Worm (Caenorhabditis elegans) whole organism, young adult: Measurements from ENCODE around the gene C28H8.5.
A peak's percentile ranks its signal among the peaks of the same experiment; 100 is the strongest.

Source experiments
- B0019.2 ChIP-seq: fragments of 200-800 bp; sonication (Bioruptor generic); conservative IDR thresholded peaks from 2 replicates; pipeline ENCODE4 v1.3.6; 2022; ENCODE audit warnings: missing genetic modification reagents, missing genetic modification characterization, missing compliant biosample characterization
- B0035.1 ChIP-seq: sonication (generic microtip); optimal IDR thresholded peaks from 2 replicates; lab custom pipeline; 2016; ENCODE audit warnings: missing genetic modification characterization, mild to moderate bottlenecking, missing compliant biosample characterization, missing genotype, missing genetic modification reagents
- B0261.1 ChIP-seq: sonication (generic microtip); optimal IDR thresholded peaks from 2 replicates; lab custom pipeline; 2016; ENCODE audit warnings: mild to moderate bottlenecking, missing genetic modification characterization, moderate library complexity, missing compliant biosample characterization
- C17E4.6 ChIP-seq: fragments of 200-800 bp; sonication (Bioruptor generic); IDR thresholded peaks from 2 replicates; pipeline ENCODE4 v1.3.6; 2022; ENCODE audit warnings: missing genetic modification reagents, missing genetic modification characterization, missing compliant biosample characterization
- F37B4.10 ChIP-seq: fragments of 200-800 bp; sonication (Bioruptor generic); IDR thresholded peaks from 2 replicates; pipeline ENCODE4 v1.3.6; 2022; ENCODE audit warnings: missing genetic modification characterization, missing compliant biosample characterization
- F39B2.1 ChIP-seq: fragments of 200-800 bp; sonication (Bioruptor generic); IDR thresholded peaks from 2 replicates; pipeline ENCODE4 v1.3.6; 2022; ENCODE audit warnings: missing genetic modification reagents, missing genetic modification characterization, missing compliant biosample characterization
- F49E8.2 ChIP-seq: sonication (generic microtip); optimal IDR thresholded peaks from 3 replicates; lab custom pipeline; 2017; ENCODE audit warnings: missing genetic modification characterization, mild to moderate bottlenecking, missing compliant biosample characterization, antibody characterized with exemption, moderate library complexity; ENCODE audit not compliant: insufficient read depth
- F52B5.7 ChIP-seq: sonication (generic microtip); optimal IDR thresholded peaks from 2 replicates; lab custom pipeline; 2016; ENCODE audit warnings: mild to moderate bottlenecking, missing genetic modification characterization, missing compliant biosample characterization
- T26A5.8 ChIP-seq: sonication (generic microtip); optimal IDR thresholded peaks from 2 replicates; lab custom pipeline; 2016; ENCODE audit warnings: missing genetic modification characterization, missing compliant biosample characterization
- Y53G8AR.9 ChIP-seq: fragments of 200-800 bp; sonication (Bioruptor generic); conservative IDR thresholded peaks from 2 replicates; pipeline ENCODE4 v1.3.6; 2022; ENCODE audit warnings: missing genetic modification reagents, missing genetic modification characterization, missing compliant biosample characterization
- akir-1 ChIP-seq: fragments of 200-800 bp; sonication (Bioruptor generic); optimal IDR thresholded peaks from 2 replicates; lab custom pipeline; 2018; ENCODE audit warnings: mild to moderate bottlenecking, missing genetic modification characterization, moderate library complexity, missing compliant biosample characterization
- atf-7 ChIP-seq: sonication (generic microtip); optimal IDR thresholded peaks from 2 replicates; lab custom pipeline; 2017; ENCODE audit warnings: mild to moderate bottlenecking, missing genetic modification characterization, missing compliant biosample characterization
- bed-1 ChIP-seq: fragments of 200-800 bp; sonication (Bioruptor generic); IDR thresholded peaks from 2 replicates; pipeline ENCODE4 v1.3.6; 2022; ENCODE audit warnings: missing genetic modification reagents, missing genetic modification characterization, missing compliant biosample characterization
- cebp-2 ChIP-seq: fragments of 200-800 bp; sonication (Bioruptor generic); IDR thresholded peaks from 2 replicates; pipeline ENCODE4 v1.3.6; 2022; ENCODE audit warnings: missing genetic modification characterization, missing compliant biosample characterization
- ceh-100 ChIP-seq: fragments of 200-800 bp; sonication (Bioruptor generic); IDR thresholded peaks from 2 replicates; pipeline ENCODE4 v1.3.6; 2022; ENCODE audit warnings: missing genetic modification reagents, missing genetic modification characterization, missing compliant biosample characterization
- ceh-58 ChIP-seq: fragments of 200-800 bp; sonication (Bioruptor generic); IDR thresholded peaks from 2 replicates; pipeline ENCODE4 v1.3.6; 2022; ENCODE audit warnings: missing genetic modification characterization, missing compliant biosample characterization
- chd-7 ChIP-seq: sonication (generic microtip); optimal IDR thresholded peaks from 2 replicates; lab custom pipeline; 2016; ENCODE audit warnings: mild to moderate bottlenecking, missing genetic modification characterization, moderate library complexity, missing compliant biosample characterization
- egl-18 ChIP-seq: fragments of 200-800 bp; sonication (Bioruptor generic); IDR thresholded peaks from 2 replicates; pipeline ENCODE4 v1.3.6; 2022; ENCODE audit warnings: missing genetic modification reagents, missing genetic modification characterization, missing compliant biosample characterization
- egrh-3 ChIP-seq: fragments of 200-800 bp; sonication (Bioruptor generic); IDR thresholded peaks from 2 replicates; pipeline ENCODE4 v1.3.6; 2022; ENCODE audit warnings: missing genetic modification reagents, missing genetic modification characterization, missing compliant biosample characterization
- ekl-4 ChIP-seq: fragments of 200-800 bp; sonication (Bioruptor generic); IDR thresholded peaks from 2 replicates; pipeline ENCODE4 v1.3.6; 2022; ENCODE audit warnings: missing genetic modification reagents, missing genetic modification characterization, missing compliant biosample characterization
- ets-4 ChIP-seq: fragments of 200-800 bp; sonication (Bioruptor generic); optimal IDR thresholded peaks from 2 replicates; lab custom pipeline; 2018; ENCODE audit warnings: mild to moderate bottlenecking, missing genetic modification characterization, missing compliant biosample characterization
- hlh-12 ChIP-seq: sonication (generic microtip); optimal IDR thresholded peaks from 2 replicates; lab custom pipeline; 2016; ENCODE audit warnings: missing genetic modification characterization, missing compliant biosample characterization
- hlh-26 ChIP-seq: fragments of 200-800 bp; sonication (Bioruptor generic); conservative IDR thresholded peaks from 2 replicates; pipeline ENCODE4 v1.3.6; 2022; ENCODE audit warnings: missing genetic modification reagents, missing genetic modification characterization, missing compliant biosample characterization
- let-526 ChIP-seq: fragments of 200-800 bp; sonication (Bioruptor generic); IDR thresholded peaks from 2 replicates; pipeline ENCODE4 v1.3.6; 2022; ENCODE audit warnings: missing genetic modification reagents, missing genetic modification characterization, missing compliant biosample characterization
- lsl-1 ChIP-seq: fragments of 200-800 bp; sonication (Bioruptor generic); optimal IDR thresholded peaks from 2 replicates; lab custom pipeline; 2018; ENCODE audit warnings: mild to moderate bottlenecking, missing genetic modification characterization, moderate library complexity, missing compliant biosample characterization
- nfya-2 ChIP-seq: fragments of 200-800 bp; sonication (Bioruptor generic); IDR thresholded peaks from 2 replicates; pipeline ENCODE4 v1.3.6; 2022; ENCODE audit warnings: missing genetic modification reagents, missing genetic modification characterization, missing compliant biosample characterization
- nhr-179 ChIP-seq: sonication (generic microtip); optimal IDR thresholded peaks from 2 replicates; lab custom pipeline; 2016; ENCODE audit warnings: mild to moderate bottlenecking, missing genetic modification characterization, missing compliant biosample characterization
- nhr-80 ChIP-seq: sonication (generic microtip); optimal IDR thresholded peaks from 2 replicates; lab custom pipeline; 2016; ENCODE audit warnings: missing genetic modification characterization, missing compliant biosample characterization
- pbrm-1 ChIP-seq: fragments of 200-800 bp; sonication (Bioruptor generic); IDR thresholded peaks from 2 replicates; pipeline ENCODE4 v1.3.6; 2022; ENCODE audit warnings: missing genetic modification reagents, missing genetic modification characterization, missing compliant biosample characterization
- rec-8 ChIP-seq, 2 experiments: sonication (generic microtip); optimal IDR thresholded peaks; 2 replicates each; lab custom pipeline; 2016; ENCODE audit warnings: mild to moderate bottlenecking in 2 of 2, missing genetic modification characterization in 2 of 2, missing genetic modification reagents in 2 of 2, missing genotype in 2 of 2, missing biosample characterization in 1 of 2, missing compliant biosample characterization in 1 of 2, moderate library complexity in 1 of 2
- sptf-2 ChIP-seq: fragments of 200-800 bp; sonication (Bioruptor generic); optimal IDR thresholded peaks from 2 replicates; lab custom pipeline; 2018; ENCODE audit warnings: mild to moderate bottlenecking, missing genetic modification characterization, missing compliant biosample characterization
- tbp1 ChIP-seq: fragments of 200-800 bp; sonication (Bioruptor generic); optimal IDR thresholded peaks from 2 replicates; lab custom pipeline; 2018; ENCODE audit warnings: mild to moderate bottlenecking, missing genetic modification characterization, missing compliant biosample characterization
- unc-130 ChIP-seq: sonication (generic microtip); optimal IDR thresholded peaks from 2 replicates; lab custom pipeline; 2016; ENCODE audit warnings: missing genetic modification reagents, missing genetic modification characterization, missing compliant biosample characterization
- ztf-18 ChIP-seq: sonication (generic microtip); optimal IDR thresholded peaks from 2 replicates; lab custom pipeline; 2016; ENCODE audit warnings: missing genotype, mild to moderate bottlenecking, missing genetic modification characterization, missing compliant biosample characterization
- ztf-25 ChIP-seq: fragments of 200-800 bp; sonication (Bioruptor generic); IDR thresholded peaks from 2 replicates; pipeline ENCODE4 v1.3.6; 2022; ENCODE audit warnings: missing genetic modification reagents, missing genetic modification characterization, missing compliant biosample characterization

Gene C28H8.5

DNA sequence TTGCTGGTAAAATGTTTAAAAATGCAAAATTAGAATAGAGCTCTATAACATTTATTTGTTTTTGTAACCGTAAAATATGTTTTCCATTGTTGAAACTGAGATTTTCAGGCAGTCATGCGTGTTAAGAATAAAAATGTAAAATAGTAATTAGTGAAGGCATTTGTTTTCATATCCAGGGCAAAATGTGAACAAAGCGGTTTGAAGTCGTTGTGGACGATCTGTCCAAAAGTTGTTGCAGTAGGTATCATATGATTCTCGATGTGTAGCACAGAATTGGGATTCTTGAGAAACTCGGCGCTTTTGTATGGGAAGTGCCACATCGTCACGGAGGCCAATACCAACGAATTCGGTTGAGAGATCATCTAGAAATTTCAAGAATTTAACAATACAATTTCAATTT lies 1.8 kb upstream of the C28H8.5 start (continued):
- TF ChIP-seq F39B2.1 (GFP tag; lab: Robert Waterston, UW) = no peak
- TF ChIP-seq F37B4.10 (GFP tag; lab: Robert Waterston, UW) = no peak
- no peak for TF ChIP-seq ceh-58 (GFP tag; lab: Robert Waterston, UW)
- TF ChIP-seq T26A5.8 (tag; lab: Kevin White, UChicago) = no peak
- TF ChIP-seq akir-1 (GFP tag; lab: Kevin White, UChicago) = no peak
- TF ChIP-seq nhr-80 (tag; lab: Kevin White, UChicago) = no peak
- no peak for TF ChIP-seq ceh-100 (GFP tag; lab: Robert Waterston, UW)
- TF ChIP-seq rec-8 (tag; optimal IDR thresholded peaks at IDR 0.05; lab: Kevin White, UChicago) = no peak
- no peak for TF ChIP-seq egrh-3
- TF ChIP-seq ekl-4 (GFP tag; lab: Robert Waterston, UW) = 0 out of 2 replicates have a peak, but pooled peaks have one; percentile 28
- no peak for TF ChIP-seq nfya-2 (GFP tag; lab: Robert Waterston, UW)
- no peak for TF ChIP-seq lsl-1 (GFP tag; lab: Kevin White, UChicago)
- no peak for TF ChIP-seq hlh-12 (tag; lab: Kevin White, UChicago)
- 0 out of 2 replicates have a peak, but pooled peaks have one; percentile 34 for TF ChIP-seq pbrm-1 (GFP tag; lab: Robert Waterston, UW)
- no peak for TF ChIP-seq sptf-2 (GFP tag; lab: Kevin White, UChicago)
- no peak for TF ChIP-seq F49E8.2
- no peak for TF ChIP-seq chd-7
- no peak for TF ChIP-seq B0019.2 (GFP tag; lab: Robert Waterston, UW)
- no peak for TF ChIP-seq Y53G8AR.9
- no peak for TF ChIP-seq C17E4.6 (GFP tag; lab: Robert Waterston, UW)
- no peak for TF ChIP-seq nhr-179 (tag; lab: Kevin White, UChicago)
- TF ChIP-seq F52B5.7 (tag; lab: Kevin White, UChicago) = peak; percentile 14
- no peak for TF ChIP-seq B0261.1
- TF ChIP-seq ets-4 = no peak

DNA sequence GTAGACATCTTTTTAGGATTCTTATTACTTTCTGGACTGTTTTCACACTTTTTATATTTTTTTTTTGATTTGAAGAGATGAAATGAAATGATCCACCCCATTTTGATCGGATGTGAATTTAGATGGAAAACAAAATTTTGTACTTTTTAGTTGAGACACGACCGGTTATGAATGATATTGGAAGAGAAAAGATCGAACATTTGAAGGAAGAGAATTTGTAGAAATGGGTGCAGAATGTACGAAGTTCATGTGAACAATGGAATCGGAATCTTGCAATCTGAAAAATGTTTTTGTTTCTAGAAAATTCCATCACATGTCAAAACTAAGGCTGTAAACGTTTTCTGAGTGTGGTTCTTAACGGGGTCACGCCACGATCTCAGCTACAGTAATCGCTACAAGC lies 1.3 kb upstream of the C28H8.5 start, which contains the start of gene F01F1.14:
TSS of gene F01F1.14 (minus strand) at position 101 of the 400 bp plus-strand sequence.
- TF ChIP-seq hlh-26 (GFP tag; lab: Robert Waterston, UW) = no peak
- TF ChIP-seq let-526 (GFP tag; lab: Robert Waterston, UW) = no peak

DNA sequence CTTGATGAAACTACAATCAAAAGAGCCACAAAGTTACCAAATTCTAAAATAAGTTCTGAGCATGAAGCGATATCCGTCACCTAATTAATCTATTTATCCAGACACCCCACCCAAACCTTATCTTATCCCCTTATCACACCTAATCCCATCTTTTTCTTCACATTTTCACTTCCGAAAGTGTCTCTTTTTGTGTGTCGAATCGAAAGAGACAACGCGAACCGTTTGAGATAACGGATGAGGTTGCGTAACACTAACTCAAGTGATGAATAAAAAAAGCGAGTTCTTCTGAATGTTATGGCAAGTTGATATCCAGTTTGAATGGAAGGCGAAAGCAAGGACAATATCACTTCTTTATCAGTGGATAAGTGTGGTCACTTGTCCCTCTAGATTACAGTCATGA lies 590 bp upstream of the C28H8.5 start:
- no peak for TF ChIP-seq bed-1 (GFP tag; lab: Robert Waterston, UW)
- TF ChIP-seq ztf-18 = no peak
- no peak for TF ChIP-seq ztf-25
- TF ChIP-seq tbp1 = no peak
- TF ChIP-seq hlh-26 (GFP tag; lab: Robert Waterston, UW) = no peak

DNA sequence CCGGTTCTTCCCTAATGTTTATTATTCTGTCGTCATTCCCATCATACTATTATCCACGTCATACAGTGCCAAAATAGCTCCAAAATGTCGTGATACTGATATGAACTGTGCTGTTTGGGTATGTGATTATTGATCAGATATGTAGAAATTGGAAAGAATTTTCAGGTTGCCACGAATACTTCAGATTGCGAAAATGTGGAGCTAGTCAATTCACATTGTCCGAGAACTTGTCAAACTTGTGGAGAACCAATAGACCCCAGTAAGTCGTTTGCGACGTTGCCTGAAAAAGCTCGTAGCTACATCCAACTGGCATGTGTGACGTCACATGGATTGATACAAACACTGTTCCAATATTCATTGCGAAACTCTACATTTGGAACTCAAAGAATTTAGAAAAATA lies 352 bp downstream of the C28H8.5 start:
- no peak for TF ChIP-seq atf-7 (tag; lab: Kevin White, UChicago)
- TF ChIP-seq unc-130 (GFP tag; lab: Kevin White, UChicago) = no peak
- TF ChIP-seq egl-18 (GFP tag; lab: Robert Waterston, UW) = no peak
- no peak for TF ChIP-seq cebp-2 (GFP tag; lab: Robert Waterston, UW)
- TF ChIP-seq B0035.1 (tag; lab: Kevin White, UChicago) = no peak
- no peak for TF ChIP-seq hlh-12 (tag; lab: Kevin White, UChicago)
